Worm (Caenorhabditis elegans): ENCODE measurements around the gene ZK1248.15.
A peak's percentile ranks its signal among the peaks of the same experiment; 100 is the strongest.

ce11 chrII:5836153-5836719, 2.1 kb downstream of the ZK1248.15 start, which contains the start of gene fzo-1:
- TF ChIP-seq bed-2 (GFP tag; IDR thresholded peaks at IDR 0.05) (no peak), attf-3 (GFP tag; conservative IDR thresholded peaks at IDR 0.05) (no peak), athp-1 (tag; optimal IDR thresholded peaks at IDR 0.05) (no peak), mes-4 (tag; optimal IDR thresholded peaks at IDR 0.05) (no peak), pbrm-1 (GFP tag; IDR thresholded peaks at IDR 0.05) (no peak), F39B2.1 (GFP tag; IDR thresholded peaks at IDR 0.05) (no peak), K11D2.4 (GFP tag; IDR thresholded peaks at IDR 0.05) (no peak), ZK185.1 (tag; optimal IDR thresholded peaks at IDR 0.05; ENCODE audit: poor library complexity, severe bottlenecking) (no peak), chd-7 (tag; optimal IDR thresholded peaks at IDR 0.05) (no peak), B0261.1 (tag; optimal IDR thresholded peaks at IDR 0.05) (no peak), unc-130 (GFP tag; optimal IDR thresholded peaks at IDR 0.05) (peak; percentile 48), F52B5.7 (tag; optimal IDR thresholded peaks at IDR 0.05) (no peak), attf-6 (GFP tag; IDR thresholded peaks at IDR 0.05) (no peak)
